Worm (Caenorhabditis elegans) whole organism, young adult: ENCODE results near the gene nyn-3.
A peak's percentile ranks its signal among the peaks of the same experiment; 100 is the strongest.

ENCODE experiments used
- F10E7.11 ChIP-seq: sonication (generic microtip); optimal IDR thresholded peaks from 2 replicates; lab custom pipeline; 2017; ENCODE audit warnings: mild to moderate bottlenecking, missing genetic modification characterization, moderate library complexity, missing compliant biosample characterization
- F33H1.4 ChIP-seq: fragments of 200-800 bp; sonication (Bioruptor generic); IDR thresholded peaks from 2 replicates; pipeline ENCODE4 v1.3.6; 2022; ENCODE audit warnings: missing genetic modification reagents, missing genetic modification characterization, missing compliant biosample characterization
- F39B2.1 ChIP-seq: fragments of 200-800 bp; sonication (Bioruptor generic); IDR thresholded peaks from 2 replicates; pipeline ENCODE4 v1.3.6; 2022; ENCODE audit warnings: missing genetic modification reagents, missing genetic modification characterization, missing compliant biosample characterization
- F52B5.7 ChIP-seq: sonication (generic microtip); optimal IDR thresholded peaks from 2 replicates; lab custom pipeline; 2016; ENCODE audit warnings: mild to moderate bottlenecking, missing genetic modification characterization, missing compliant biosample characterization
- F55B11.4 ChIP-seq: sonication (generic microtip); optimal IDR thresholded peaks from 2 replicates; lab custom pipeline; 2016; ENCODE audit warnings: missing compliant biosample characterization, missing genetic modification characterization, borderline replicate concordance; ENCODE audit not compliant: insufficient read depth
- F57A8.1 ChIP-seq: fragments of 200-800 bp; sonication (Bioruptor generic); optimal IDR thresholded peaks from 2 replicates; lab custom pipeline; 2018; ENCODE audit warnings: mild to moderate bottlenecking, missing genetic modification characterization, moderate library complexity, missing compliant biosample characterization
- T07F8.4 ChIP-seq: sonication (generic microtip); optimal IDR thresholded peaks from 2 replicates; lab custom pipeline; 2016; ENCODE audit warnings: mild to moderate bottlenecking, missing genetic modification characterization, moderate library complexity, missing compliant biosample characterization
- T26A5.8 ChIP-seq: sonication (generic microtip); optimal IDR thresholded peaks from 2 replicates; lab custom pipeline; 2016; ENCODE audit warnings: missing genetic modification characterization, missing compliant biosample characterization
- Y67H2A.10 ChIP-seq: fragments of 200-800 bp; sonication (Bioruptor generic); conservative IDR thresholded peaks from 2 replicates; pipeline ENCODE4 v1.3.6; 2022; ENCODE audit warnings: missing genetic modification reagents, missing genetic modification characterization, missing compliant biosample characterization
- akir-1 ChIP-seq: fragments of 200-800 bp; sonication (Bioruptor generic); optimal IDR thresholded peaks from 2 replicates; lab custom pipeline; 2018; ENCODE audit warnings: mild to moderate bottlenecking, missing genetic modification characterization, moderate library complexity, missing compliant biosample characterization
- aptf-2 ChIP-seq: fragments of 200-800 bp; sonication (Bioruptor generic); conservative IDR thresholded peaks from 2 replicates; pipeline ENCODE4 v1.3.6; 2022; ENCODE audit warnings: missing genetic modification reagents, missing genetic modification characterization, missing compliant biosample characterization
- athp-1 ChIP-seq: sonication (generic microtip); optimal IDR thresholded peaks from 2 replicates; lab custom pipeline; 2017; ENCODE audit warnings: mild to moderate bottlenecking, missing genetic modification characterization, missing compliant biosample characterization
- cebp-2 ChIP-seq: fragments of 200-800 bp; sonication (Bioruptor generic); IDR thresholded peaks from 2 replicates; pipeline ENCODE4 v1.3.6; 2022; ENCODE audit warnings: missing genetic modification characterization, missing compliant biosample characterization
- ceh-27 ChIP-seq: fragments of 200-800 bp; sonication (Bioruptor generic); optimal IDR thresholded peaks from 2 replicates; lab custom pipeline; 2018; ENCODE audit warnings: mild to moderate bottlenecking, missing genetic modification characterization, moderate library complexity, missing compliant biosample characterization
- efl-1 ChIP-seq: fragments of 150-350 bp; optimal IDR thresholded peaks from 2 replicates; lab custom pipeline; 2014; ENCODE audit warnings: missing biosample characterization, missing genetic modification reagents, missing genetic modification characterization
- egl-18 ChIP-seq: fragments of 200-800 bp; sonication (Bioruptor generic); IDR thresholded peaks from 2 replicates; pipeline ENCODE4 v1.3.6; 2022; ENCODE audit warnings: missing genetic modification reagents, missing genetic modification characterization, missing compliant biosample characterization
- ekl-4 ChIP-seq: fragments of 200-800 bp; sonication (Bioruptor generic); IDR thresholded peaks from 2 replicates; pipeline ENCODE4 v1.3.6; 2022; ENCODE audit warnings: missing genetic modification reagents, missing genetic modification characterization, missing compliant biosample characterization
- hlh-12 ChIP-seq: sonication (generic microtip); optimal IDR thresholded peaks from 2 replicates; lab custom pipeline; 2016; ENCODE audit warnings: missing genetic modification characterization, missing compliant biosample characterization
- hmg-1.2 ChIP-seq: fragments of 200-800 bp; sonication (Bioruptor generic); IDR thresholded peaks from 2 replicates; pipeline ENCODE4 v1.3.6; 2022; ENCODE audit warnings: missing genetic modification reagents, missing genetic modification characterization, missing compliant biosample characterization
- lin-35 ChIP-seq, 3 experiments: fragments of 150-350 bp in 2 of 3; sonication (generic microtip) in 1 of 3; optimal IDR thresholded peaks; 2 replicates each; lab custom pipeline; 2014 to 2018; ENCODE audit warnings: missing biosample characterization in 3 of 3, missing genetic modification characterization in 3 of 3, missing genetic modification reagents in 3 of 3
- lin-54 ChIP-seq: fragments of 200-800 bp; sonication (Bioruptor generic); optimal IDR thresholded peaks from 2 replicates; lab custom pipeline; 2018; ENCODE audit warnings: mild to moderate bottlenecking, missing genetic modification characterization, missing compliant biosample characterization
- lsy-27 ChIP-seq: sonication (generic microtip); optimal IDR thresholded peaks from 2 replicates; lab custom pipeline; 2017; ENCODE audit warnings: missing genetic modification characterization, mild to moderate bottlenecking, missing compliant biosample characterization, antibody characterized with exemption, missing genotype, borderline replicate concordance; ENCODE audit not compliant: insufficient read depth
- nhr-80 ChIP-seq: sonication (generic microtip); optimal IDR thresholded peaks from 2 replicates; lab custom pipeline; 2016; ENCODE audit warnings: missing genetic modification characterization, missing compliant biosample characterization
- pha-4 ChIP-seq: fragments of 150-350 bp; sonication (generic microtip); optimal IDR thresholded peaks from 2 replicates; lab custom pipeline; 2014; ENCODE audit warnings: missing biosample characterization, missing genetic modification reagents, missing genetic modification characterization
- rec-8 ChIP-seq, 2 experiments: sonication (generic microtip); optimal IDR thresholded peaks; 2 replicates each; lab custom pipeline; 2016; ENCODE audit warnings: mild to moderate bottlenecking in 2 of 2, missing genetic modification characterization in 2 of 2, missing genetic modification reagents in 2 of 2, missing genotype in 2 of 2, missing biosample characterization in 1 of 2, missing compliant biosample characterization in 1 of 2, moderate library complexity in 1 of 2
- sea-2 ChIP-seq: fragments of 200-800 bp; sonication (Bioruptor generic); IDR thresholded peaks from 2 replicates; pipeline ENCODE4 v1.3.6; 2022; ENCODE audit warnings: missing genetic modification characterization, missing compliant biosample characterization
- snpc-1.3 ChIP-seq: sonication (generic microtip); optimal IDR thresholded peaks from 2 replicates; lab custom pipeline; 2017; ENCODE audit warnings: missing genetic modification characterization, mild to moderate bottlenecking, missing compliant biosample characterization, antibody characterized with exemption, moderate library complexity, missing genotype, missing genetic modification reagents; ENCODE audit not compliant: insufficient read depth
- snpc-3.4 ChIP-seq: sonication (generic microtip); optimal IDR thresholded peaks from 2 replicates; lab custom pipeline; 2017; ENCODE audit warnings: missing genetic modification characterization, mild to moderate bottlenecking, missing compliant biosample characterization, antibody characterized with exemption, moderate library complexity, missing genotype, missing genetic modification reagents
- snpc-4 ChIP-seq, 5 experiments: fragments of 150-350 bp in 1 of 5; sonication (generic microtip) in 4 of 5; optimal IDR thresholded peaks; 2 replicates each; lab custom pipeline; 2014 to 2018; ENCODE audit warnings: missing genetic modification characterization in 5 of 5, missing biosample characterization in 3 of 5, antibody characterized with exemption in 2 of 5, mild to moderate bottlenecking in 2 of 5, missing compliant biosample characterization in 2 of 5, missing genotype in 2 of 5, moderate library complexity in 2 of 5, missing genetic modification reagents in 1 of 5
- somi-1 ChIP-seq: fragments of 200-800 bp; sonication (Bioruptor generic); optimal IDR thresholded peaks from 2 replicates; lab custom pipeline; 2018; ENCODE audit warnings: mild to moderate bottlenecking, missing genetic modification characterization, missing compliant biosample characterization
- sptf-2 ChIP-seq: fragments of 200-800 bp; sonication (Bioruptor generic); optimal IDR thresholded peaks from 2 replicates; lab custom pipeline; 2018; ENCODE audit warnings: mild to moderate bottlenecking, missing genetic modification characterization, missing compliant biosample characterization
- tbp1 ChIP-seq: fragments of 200-800 bp; sonication (Bioruptor generic); optimal IDR thresholded peaks from 2 replicates; lab custom pipeline; 2018; ENCODE audit warnings: mild to moderate bottlenecking, missing genetic modification characterization, missing compliant biosample characterization
- xnd-1 ChIP-seq: sonication (generic microtip); optimal IDR thresholded peaks from 2 replicates; lab custom pipeline; 2016; ENCODE audit warnings: missing genotype, missing genetic modification reagents, missing genetic modification characterization, missing compliant biosample characterization
- zim-3 ChIP-seq: sonication (generic microtip); optimal IDR thresholded peaks from 2 replicates; lab custom pipeline; 2017; ENCODE audit warnings: mild to moderate bottlenecking, missing genetic modification characterization, moderate library complexity, missing compliant biosample characterization
- ztf-18 ChIP-seq: sonication (generic microtip); optimal IDR thresholded peaks from 2 replicates; lab custom pipeline; 2016; ENCODE audit warnings: missing genotype, mild to moderate bottlenecking, missing genetic modification characterization, missing compliant biosample characterization
- ztf-22 ChIP-seq: fragments of 200-800 bp; sonication (Bioruptor generic); optimal IDR thresholded peaks from 2 replicates; lab custom pipeline; 2018; ENCODE audit warnings: mild to moderate bottlenecking, missing genetic modification characterization, moderate library complexity, missing compliant biosample characterization
- ztf-28 ChIP-seq: fragments of 200-800 bp; sonication (Bioruptor generic); IDR thresholded peaks from 2 replicates; pipeline ENCODE4 v1.3.6; 2022; ENCODE audit warnings: missing genetic modification reagents, missing genetic modification characterization, missing compliant biosample characterization
- ztf-3 ChIP-seq: fragments of 200-800 bp; sonication (Bioruptor generic); optimal IDR thresholded peaks from 2 replicates; lab custom pipeline; 2018; ENCODE audit warnings: mild to moderate bottlenecking, missing genetic modification characterization, missing compliant biosample characterization

Gene nyn-3

DNA sequence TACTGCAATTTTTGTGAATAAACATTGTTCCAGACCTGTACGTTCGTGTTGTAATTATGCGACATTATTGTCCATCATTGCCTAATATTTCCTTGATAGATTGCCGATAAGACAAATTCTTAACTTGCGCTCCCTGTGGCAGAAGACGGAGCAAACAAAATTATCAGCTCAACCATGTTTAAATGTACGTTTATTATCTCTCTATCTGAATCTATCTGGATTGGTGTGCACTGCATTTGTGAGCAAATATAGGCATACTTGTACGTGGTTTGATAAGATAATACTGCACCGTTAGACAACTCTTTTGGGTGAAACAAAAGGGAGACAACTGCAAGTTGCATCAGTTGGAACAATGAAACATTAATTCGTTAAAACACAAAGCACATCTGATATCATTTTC is 34.9 kb upstream of the nyn-3 start (continued):
- no peak for TF ChIP-seq T07F8.4 (tag; lab: Kevin White, UChicago)
- no peak for TF ChIP-seq rec-8 (tag; optimal IDR thresholded peaks at IDR 0.05; lab: Kevin White, UChicago)
- TF ChIP-seq nhr-80 (tag; lab: Kevin White, UChicago): peak; percentile 98
- no peak for TF ChIP-seq akir-1 (GFP tag; lab: Kevin White, UChicago)
- no peak for TF ChIP-seq sea-2 (GFP tag; lab: Robert Waterston, UW)
- TF ChIP-seq hlh-12: no peak
- no peak for TF ChIP-seq pha-4 (tag; lab: Kevin White, UChicago)
- no peak for TF ChIP-seq sptf-2 (GFP tag; lab: Kevin White, UChicago)
- TF ChIP-seq zim-3: no peak
- no peak for TF ChIP-seq somi-1
- TF ChIP-seq Y67H2A.10 (GFP tag; lab: Robert Waterston, UW): no peak
- no peak for TF ChIP-seq T26A5.8 (tag; lab: Kevin White, UChicago)
- no peak for TF ChIP-seq F10E7.11
- TF ChIP-seq lin-35 (GFP tag; optimal IDR thresholded peaks at IDR 0.05; lab: Kevin White, UChicago): no peak
- TF ChIP-seq ztf-3 (GFP tag; lab: Kevin White, UChicago): no peak
- TF ChIP-seq snpc-3.4: no peak
- peak; percentile 28 for TF ChIP-seq lin-54 (GFP tag; lab: Kevin White, UChicago)
- no peak for TF ChIP-seq ztf-28 (GFP tag; lab: Robert Waterston, UW)
- TF ChIP-seq F57A8.1: no peak
- peak; percentile 30 for TF ChIP-seq tbp1
- TF ChIP-seq cebp-2 (GFP tag; lab: Robert Waterston, UW): no peak
- TF ChIP-seq ceh-27 (GFP tag; lab: Kevin White, UChicago): no peak
- TF ChIP-seq F55B11.4 (tag; lab: Kevin White, UChicago): no peak
- no peak for TF ChIP-seq athp-1 (tag; lab: Kevin White, UChicago)
- no peak for TF ChIP-seq F52B5.7 (tag; lab: Kevin White, UChicago)
- no peak for TF ChIP-seq snpc-1.3 (tag; lab: Kevin White, UChicago)
- no peak for TF ChIP-seq snpc-4 (GFP tag; optimal IDR thresholded peaks at IDR 0.05; lab: Kevin White, UChicago)
- TF ChIP-seq snpc-4 (tag; optimal IDR thresholded peaks at IDR 0.05; lab: Kevin White, UChicago): no peak
- TF ChIP-seq ekl-4 (GFP tag; lab: Robert Waterston, UW): no peak
- no peak for TF ChIP-seq xnd-1
- TF ChIP-seq F39B2.1 (GFP tag; lab: Robert Waterston, UW): no peak
- no peak for TF ChIP-seq egl-18 (GFP tag; lab: Robert Waterston, UW)

DNA sequence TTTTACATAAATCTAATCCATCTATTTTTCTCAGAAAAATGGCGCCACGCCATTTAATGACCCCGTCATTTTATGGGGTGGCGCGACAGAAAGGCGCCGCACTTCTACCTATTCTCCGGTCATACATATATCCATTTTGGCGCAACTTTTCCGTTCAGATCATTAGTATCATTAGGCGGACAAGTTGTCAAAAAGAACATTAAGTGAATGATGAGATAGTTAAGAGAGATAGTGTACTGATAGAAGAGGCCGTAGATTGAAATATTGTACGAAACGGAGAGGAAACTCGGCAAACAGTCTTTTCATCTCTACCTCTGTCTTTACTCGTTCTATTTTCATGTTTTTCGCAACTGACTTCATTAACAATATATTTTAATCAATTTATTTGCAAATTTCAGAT is 31.7 kb upstream of the nyn-3 start, which contains the start of gene sma-6:
Gene sma-6, plus strand, starts transcription at position 399 of the 400 bp plus-strand sequence.
- TF ChIP-seq rec-8 (tag; optimal IDR thresholded peaks at IDR 0.05; lab: Kevin White, UChicago): no peak
- TF ChIP-seq hmg-1.2 (GFP tag; lab: Robert Waterston, UW): peak; percentile 21; the same call in 1 of the 2 replicates
- peak; percentile 6 for TF ChIP-seq efl-1 (GFP tag; lab: Kevin White, UChicago)
- no peak for TF ChIP-seq ztf-18 (tag; lab: Kevin White, UChicago)
- TF ChIP-seq ztf-22 (GFP tag; lab: Kevin White, UChicago): no peak
- TF ChIP-seq lsy-27: no peak
- no peak for TF ChIP-seq pha-4 (tag; lab: Kevin White, UChicago)
- TF ChIP-seq F33H1.4: no peak
- TF ChIP-seq aptf-2 (GFP tag; lab: Robert Waterston, UW): no peak
- no peak for TF ChIP-seq cebp-2 (GFP tag; lab: Robert Waterston, UW)
